Worm (Caenorhabditis elegans): ENCODE results near the gene F07E5.13.

DNA sequence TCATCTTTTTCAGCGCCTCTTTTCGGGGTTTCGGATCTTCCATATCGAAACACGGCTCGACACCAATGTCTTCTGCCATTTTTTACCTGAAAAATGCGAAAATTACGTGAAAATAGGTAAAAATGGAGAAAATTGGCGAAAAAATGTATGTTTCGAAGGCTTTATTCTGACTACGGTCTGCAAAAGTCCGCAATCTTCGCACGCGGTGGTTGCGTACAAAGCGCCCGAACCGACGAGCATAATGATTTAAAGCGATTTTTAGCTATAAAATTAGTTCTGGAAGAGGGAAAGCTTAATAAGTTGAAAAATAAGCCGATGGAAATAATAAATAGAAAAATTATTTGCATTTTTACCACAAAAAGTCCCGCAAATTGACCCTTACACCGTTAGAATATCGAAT lies 4.9 kb downstream of the F07E5.13 start, which contains the start of gene F07E5.5:
- TF ChIP-seq T22C8.4 (GFP tag; IDR thresholded peaks at IDR 0.05) (no peak), klf-2 (GFP tag; conservative IDR thresholded peaks at IDR 0.05) (no peak), flt-1 (GFP tag; IDR thresholded peaks at IDR 0.05) (no peak), cog-1 (tag; optimal IDR thresholded peaks at IDR 0.05) (no peak), tab-1 (GFP tag; IDR thresholded peaks at IDR 0.05) (no peak), ztf-23 (GFP tag; IDR thresholded peaks at IDR 0.05) (no peak)
